Fruit fly (Drosophila melanogaster) whole organism, embryonic: ENCODE data around the gene Sfp26Ad.
A peak's percentile ranks its signal among the peaks of the same experiment; 100 is the strongest.

ENCODE experiments used
- Aef1 ChIP-seq: fragments of 200-800 bp; sonication (Bioruptor generic); IDR thresholded peaks from 3 replicates; pipeline ENCODE4 v1.3.6; 2022; ENCODE audit warnings: missing biosample characterization, missing genetic modification characterization
- CG10147 ChIP-seq: fragments of 200-800 bp; sonication (Bioruptor generic); optimal IDR thresholded peaks from 2 replicates; lab custom pipeline; 2019; ENCODE audit warnings: missing biosample characterization, mild to moderate bottlenecking, missing genetic modification characterization, moderate library complexity
- CG11398 ChIP-seq: fragments of 200-800 bp; sonication (Bioruptor generic); optimal IDR thresholded peaks from 2 replicates; lab custom pipeline; 2016; ENCODE audit warnings: missing biosample characterization, missing genetic modification characterization
- CG12071 ChIP-seq: fragments of 200-800 bp; sonication (Bioruptor generic); optimal IDR thresholded peaks from 3 replicates; lab custom pipeline; 2018; ENCODE audit warnings: missing biosample characterization, mild to moderate bottlenecking, missing genetic modification characterization
- CG13624 ChIP-seq: fragments of 200-800 bp; sonication (Bioruptor generic); optimal IDR thresholded peaks from 2 replicates; lab custom pipeline; 2016; ENCODE audit warnings: missing biosample characterization, missing genetic modification characterization
- CG18619 ChIP-seq: fragments of 200-800 bp; sonication (Bioruptor generic); optimal IDR thresholded peaks from 3 replicates; lab custom pipeline; 2017; ENCODE audit warnings: missing biosample characterization, mild to moderate bottlenecking, missing genetic modification characterization
- CG31388 ChIP-seq: fragments of 200-800 bp; sonication (Bioruptor generic); optimal IDR thresholded peaks from 2 replicates; lab custom pipeline; 2016; ENCODE audit warnings: missing biosample characterization, missing genetic modification characterization
- CG32767 ChIP-seq: fragments of 200-800 bp; sonication (Bioruptor generic); IDR thresholded peaks from 2 replicates; pipeline ENCODE4 v1.3.6; 2022; ENCODE audit warnings: missing biosample characterization, missing genetic modification characterization
- CG4360 ChIP-seq: fragments of 200-800 bp; sonication (Bioruptor generic); IDR thresholded peaks from 2 replicates; pipeline ENCODE4 v1.3.6; 2022; ENCODE audit warnings: missing biosample characterization, missing genetic modification characterization
- CG4707 ChIP-seq: fragments of 200-800 bp; sonication (Bioruptor generic); optimal IDR thresholded peaks from 2 replicates; lab custom pipeline; 2018; ENCODE audit warnings: missing biosample characterization, mild to moderate bottlenecking, missing genetic modification characterization, moderate library complexity
- CG6175 ChIP-seq: fragments of 200-800 bp; sonication (Bioruptor generic); IDR thresholded peaks from 3 replicates; pipeline ENCODE4 v1.3.6; 2022; ENCODE audit warnings: missing biosample characterization, missing genetic modification characterization
- CG6765 ChIP-seq: fragments of 200-800 bp; sonication (Bioruptor generic); optimal IDR thresholded peaks from 3 replicates; lab custom pipeline; 2017; ENCODE audit warnings: missing biosample characterization, mild to moderate bottlenecking, missing genetic modification characterization
- CG6813 ChIP-seq: fragments of 200-800 bp; sonication (Bioruptor generic); optimal IDR thresholded peaks from 2 replicates; lab custom pipeline; 2017; ENCODE audit warnings: missing biosample characterization, missing genetic modification characterization, mild to moderate bottlenecking, moderate library complexity, missing genetic modification reagents
- CG7372 ChIP-seq: fragments of 200-800 bp; sonication (Bioruptor generic); IDR thresholded peaks from 2 replicates; pipeline ENCODE4 v1.3.6; 2022; ENCODE audit warnings: missing biosample characterization, missing genetic modification characterization
- CG7963 ChIP-seq: fragments of 200-800 bp; sonication (Bioruptor generic); IDR thresholded peaks from 3 replicates; pipeline ENCODE4 v1.3.6; 2022; ENCODE audit warnings: missing biosample characterization, missing genetic modification characterization; ENCODE audit not compliant: partially characterized antibody
- CG7987 ChIP-seq: fragments of 200-800 bp; sonication (Bioruptor generic); optimal IDR thresholded peaks from 2 replicates; lab custom pipeline; 2018; ENCODE audit warnings: missing biosample characterization, mild to moderate bottlenecking, missing genetic modification characterization, moderate library complexity
- CG9817 ChIP-seq: fragments of 200-800 bp; sonication (Bioruptor generic); optimal IDR thresholded peaks from 2 replicates; lab custom pipeline; 2018; ENCODE audit warnings: missing biosample characterization, mild to moderate bottlenecking, missing genetic modification characterization, moderate library complexity
- CHES-1-like ChIP-seq: fragments of 200-800 bp; sonication (Bioruptor generic); optimal IDR thresholded peaks from 2 replicates; lab custom pipeline; 2016; ENCODE audit warnings: missing biosample characterization, missing genetic modification characterization
- CoRest ChIP-seq: fragments of 200-800 bp; sonication (Bioruptor generic); optimal IDR thresholded peaks from 3 replicates; lab custom pipeline; 2018; ENCODE audit warnings: missing biosample characterization, mild to moderate bottlenecking, missing genetic modification characterization, moderate library complexity
- D19A ChIP-seq: fragments of 200-800 bp; optimal IDR thresholded peaks from 3 replicates; lab custom pipeline; 2019; ENCODE audit warnings: missing biosample characterization, mild to moderate bottlenecking, missing genetic modification characterization, moderate library complexity
- Dll ChIP-seq: fragments of 200-800 bp; sonication (Bioruptor generic); IDR thresholded peaks from 4 replicates; pipeline ENCODE4 v1.3.6; 2022; ENCODE audit warnings: missing biosample characterization, missing genetic modification characterization; ENCODE audit not compliant: partially characterized antibody
- Dref ChIP-seq: fragments of 200-800 bp; sonication (Bioruptor generic); IDR thresholded peaks from 2 replicates; pipeline ENCODE4 v1.3.6; 2022; ENCODE audit warnings: missing biosample characterization, missing genetic modification characterization
- Fer2 ChIP-seq: fragments of 200-800 bp; sonication (Bioruptor generic); optimal IDR thresholded peaks from 2 replicates; lab custom pipeline; 2018; ENCODE audit warnings: missing biosample characterization, mild to moderate bottlenecking, missing genetic modification characterization, moderate library complexity
- GATAe ChIP-seq: fragments of 200-800 bp; sonication (Bioruptor generic); conservative IDR thresholded peaks from 2 replicates; pipeline ENCODE4 v1.3.6; 2022; ENCODE audit warnings: missing biosample characterization, missing genetic modification characterization
- NK7.1 ChIP-seq: fragments of 200-800 bp; sonication (Bioruptor generic); optimal IDR thresholded peaks from 3 replicates; lab custom pipeline; 2016; ENCODE audit warnings: missing biosample characterization, missing genetic modification characterization
- PHDP ChIP-seq: fragments of 200-800 bp; sonication (Bioruptor generic); optimal IDR thresholded peaks from 3 replicates; lab custom pipeline; 2018; ENCODE audit warnings: missing biosample characterization, mild to moderate bottlenecking, missing genetic modification characterization, moderate library complexity
- Poxn ChIP-seq: fragments of 200-800 bp; sonication (Bioruptor generic); IDR thresholded peaks from 2 replicates; pipeline ENCODE4 v1.3.6; 2022; ENCODE audit warnings: missing biosample characterization, missing genetic modification characterization
- Rfx ChIP-seq: fragments of 200-800 bp; sonication (Bioruptor generic); IDR thresholded peaks from 2 replicates; pipeline ENCODE4 v1.3.6; 2022; ENCODE audit warnings: missing biosample characterization, missing genetic modification characterization
- Sry-β ChIP-seq: fragments of 200-800 bp; sonication (Bioruptor generic); optimal IDR thresholded peaks from 2 replicates; lab custom pipeline; 2018; ENCODE audit warnings: missing biosample characterization, mild to moderate bottlenecking, missing genetic modification characterization, moderate library complexity
- Ssrp ChIP-seq: fragments of 200-800 bp; sonication (Bioruptor generic); optimal IDR thresholded peaks from 2 replicates; lab custom pipeline; 2018; ENCODE audit warnings: missing biosample characterization, mild to moderate bottlenecking, missing genetic modification characterization, moderate library complexity
- Trl ChIP-seq, 3 experiments: fragments of >200 bp in 2 of 3; fragments of 200-800 bp in 1 of 3; sonication (Bioruptor generic) in 1 of 3; optimal IDR thresholded peaks; 2 replicates in 1 of 3; 3 replicates in 2 of 3; lab custom pipeline; 2016 to 2017; ENCODE audit warnings: missing biosample characterization in 1 of 3, missing genetic modification characterization in 1 of 3
- YL-1 ChIP-seq: fragments of 200-800 bp; sonication (Bioruptor generic); optimal IDR thresholded peaks from 3 replicates; lab custom pipeline; 2017; ENCODE audit warnings: missing biosample characterization, mild to moderate bottlenecking, missing genetic modification characterization
- ac ChIP-seq: fragments of 200-800 bp; sonication (Bioruptor generic); optimal IDR thresholded peaks from 3 replicates; lab custom pipeline; 2017; ENCODE audit warnings: missing biosample characterization, mild to moderate bottlenecking, missing genetic modification characterization
- al ChIP-seq: fragments of 200-800 bp; sonication (Bioruptor generic); IDR thresholded peaks from 2 replicates; pipeline ENCODE4 v1.3.6; 2022; ENCODE audit warnings: missing biosample characterization, missing genetic modification characterization
- btn ChIP-seq: fragments of 200-800 bp; sonication (Bioruptor generic); optimal IDR thresholded peaks from 2 replicates; lab custom pipeline; 2016; ENCODE audit warnings: missing biosample characterization, missing genetic modification characterization
- cad ChIP-seq: fragments of >200 bp; optimal IDR thresholded peaks from 2 replicates; lab custom pipeline; 2017; ENCODE audit warnings: missing biosample characterization, missing genetic modification characterization
- cg ChIP-seq: fragments of 200-800 bp; sonication (Bioruptor generic); optimal IDR thresholded peaks from 3 replicates; lab custom pipeline; 2019; ENCODE audit warnings: missing biosample characterization, mild to moderate bottlenecking, missing genetic modification characterization, moderate library complexity
- disco-r ChIP-seq: fragments of 200-800 bp; sonication (Bioruptor generic); optimal IDR thresholded peaks from 2 replicates; lab custom pipeline; 2016; ENCODE audit warnings: missing biosample characterization, missing genetic modification characterization
- dm ChIP-seq: fragments of 200-800 bp; sonication (Bioruptor generic); optimal IDR thresholded peaks from 3 replicates; lab custom pipeline; 2016; ENCODE audit warnings: missing biosample characterization, missing genetic modification characterization
- gcm2 ChIP-seq: fragments of 200-800 bp; sonication (Bioruptor generic); optimal IDR thresholded peaks from 2 replicates; lab custom pipeline; 2016; ENCODE audit warnings: missing biosample characterization, missing genetic modification characterization
- h ChIP-seq: fragments of >200 bp; optimal IDR thresholded peaks from 2 replicates; lab custom pipeline; 2017
- rib ChIP-seq: fragments of 200-800 bp; sonication (Bioruptor generic); IDR thresholded peaks from 2 replicates; pipeline ENCODE4 v1.3.6; 2022; ENCODE audit warnings: missing biosample characterization, missing genetic modification characterization
- seq ChIP-seq: fragments of 200-800 bp; sonication (Bioruptor generic); IDR thresholded peaks from 2 replicates; pipeline ENCODE4 v1.3.6; 2022; ENCODE audit warnings: missing biosample characterization, missing genetic modification characterization
- slou ChIP-seq: fragments of 200-800 bp; sonication (Bioruptor generic); optimal IDR thresholded peaks from 3 replicates; lab custom pipeline; 2016; ENCODE audit warnings: missing biosample characterization, missing genetic modification characterization
- ssp ChIP-seq: fragments of 200-800 bp; sonication (Bioruptor generic); IDR thresholded peaks from 2 replicates; pipeline ENCODE4 v1.3.6; 2022; ENCODE audit warnings: missing biosample characterization, missing genetic modification characterization
- stwl ChIP-seq: fragments of 200-800 bp; sonication (Bioruptor generic); optimal IDR thresholded peaks from 3 replicates; lab custom pipeline; 2018; ENCODE audit warnings: missing biosample characterization, mild to moderate bottlenecking, missing genetic modification characterization, moderate library complexity
- sug ChIP-seq: fragments of 200-800 bp; optimal IDR thresholded peaks from 2 replicates; lab custom pipeline; 2019; ENCODE audit warnings: missing biosample characterization, mild to moderate bottlenecking, missing genetic modification characterization, moderate library complexity
- tin ChIP-seq: fragments of 200-800 bp; sonication (Bioruptor generic); optimal IDR thresholded peaks from 3 replicates; lab custom pipeline; 2016; ENCODE audit warnings: missing biosample characterization, missing genetic modification characterization
- wdn ChIP-seq: fragments of 200-800 bp; sonication (Bioruptor generic); IDR thresholded peaks from 2 replicates; pipeline ENCODE4 v1.3.6; 2022; ENCODE audit warnings: missing biosample characterization, missing genetic modification characterization
- zfh1 ChIP-seq: fragments of 200-800 bp; sonication (Bioruptor generic); IDR thresholded peaks from 3 replicates; pipeline ENCODE4 v1.3.6; 2022; ENCODE audit warnings: missing biosample characterization, missing genetic modification characterization

Sfp26Ad gene

DNA sequence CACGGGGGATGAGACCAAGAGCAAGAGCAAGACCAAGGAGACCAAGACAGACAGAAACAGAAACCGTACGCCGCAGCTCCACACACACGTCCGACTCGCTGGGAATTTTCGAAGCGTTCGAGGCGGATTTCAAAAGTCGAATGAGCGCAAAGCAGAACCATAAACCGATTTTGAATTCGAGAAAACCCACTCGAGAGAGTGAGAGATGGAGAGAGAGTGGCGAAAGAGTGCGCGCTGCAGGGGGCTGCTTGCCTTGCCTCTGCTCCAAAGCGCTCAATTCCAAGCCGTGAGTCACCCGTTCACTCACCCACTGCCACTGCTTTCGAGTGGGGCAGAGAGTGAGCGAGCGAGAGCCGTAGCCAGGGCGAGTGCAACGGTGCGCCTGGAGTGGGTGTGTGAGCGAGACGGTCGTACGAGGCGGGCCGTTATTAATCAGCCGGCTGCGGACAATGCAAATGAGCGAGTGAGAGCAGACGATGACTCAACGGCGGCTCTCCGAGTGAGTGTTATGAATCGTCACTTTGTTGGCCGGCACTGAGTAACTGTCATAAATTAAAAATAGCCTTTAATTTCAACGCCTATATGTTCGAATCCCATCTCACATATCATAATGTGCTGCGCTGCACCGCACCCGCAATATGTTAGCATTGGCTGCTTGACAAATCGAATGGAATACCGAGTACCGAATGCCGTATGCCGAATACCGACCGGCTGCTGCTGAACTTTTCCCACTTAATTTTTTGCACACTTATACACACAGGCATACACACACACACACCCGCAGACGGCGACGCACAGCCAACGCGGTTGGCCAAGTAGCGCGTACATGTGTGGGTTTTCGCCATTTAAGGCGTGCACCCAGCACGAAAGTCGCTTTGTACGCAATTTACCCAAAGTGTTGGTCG, 37.1 kb upstream of the Sfp26Ad start (continued):
- TF ChIP-seq CG13624 (GFP tag; lab: Kevin White, UChicago) (peak; percentile 17), CHES-1-like (GFP tag; lab: Kevin White, UChicago) (no peak), slou (GFP tag; lab: Kevin White, UChicago) (no peak), CG31388 (no peak), Trl (optimal IDR thresholded peaks at IDR 0.05; lab: Kevin White, UChicago) (peak; percentile 97 to 98), Trl (GFP tag; optimal IDR thresholded peaks at IDR 0.05; lab: Kevin White, UChicago) (peak; percentile 62), seq (GFP tag; lab: Robert Waterston, UW) (no peak), Poxn (GFP tag; lab: Robert Waterston, UW) (no peak), Dll (GFP tag; lab: Robert Waterston, UW) (no peak), tin (GFP tag; lab: Kevin White, UChicago) (peak; percentile 1), sug (tag; lab: Kevin White, UChicago) (peak; percentile 99), h (lab: Kevin White, UChicago) (no peak), CG32767 (GFP tag; lab: Robert Waterston, UW) (no peak), Dref (no peak), Fer2 (no peak), YL-1 (peak; percentile 23), cg (GFP tag; lab: Kevin White, UChicago) (peak; percentile 92), ssp (GFP tag; lab: Robert Waterston, UW) (no peak), rib (GFP tag; lab: Robert Waterston, UW) (no peak), CG6813 (GFP tag; lab: Kevin White, UChicago) (peak; percentile 64), CG7963 (GFP tag; lab: Robert Waterston, UW) (no peak), ac (GFP tag; lab: Kevin White, UChicago) (no peak), zfh1 (GFP tag; lab: Robert Waterston, UW) (no peak), CG11398 (GFP tag; lab: Kevin White, UChicago) (peak; percentile 53), dm (no peak), CG6765 (GFP tag; lab: Kevin White, UChicago) (peak; percentile 80), al (no peak), Sry-β (GFP tag; lab: Kevin White, UChicago) (no peak), gcm2 (GFP tag; lab: Kevin White, UChicago) (no peak), CG10147 (GFP tag; lab: Kevin White, UChicago) (peak; percentile 26), stwl (tag; lab: Kevin White, UChicago) (no peak), D19A (tag; lab: Kevin White, UChicago) (peak; percentile 19), CG7987 (peak; percentile 42), GATAe (GFP tag; lab: Robert Waterston, UW) (no peak), Ssrp (no peak), CG18619 (GFP tag; lab: Kevin White, UChicago) (no peak), CG4707 (peak; percentile 11), Aef1 (GFP tag; lab: Robert Waterston, UW) (no peak), cad (GFP tag; lab: Kevin White, UChicago) (peak; percentile 68), CG7372 (no peak), disco-r (GFP tag; lab: Kevin White, UChicago) (no peak), Rfx (GFP tag; lab: Robert Waterston, UW) (no peak), PHDP (tag; lab: Kevin White, UChicago) (peak; percentile 22), CoRest (tag; lab: Kevin White, UChicago) (no peak), CG4360 (no peak), NK7.1 (GFP tag; lab: Kevin White, UChicago) (no peak), CG6175 (no peak), btn (GFP tag; lab: Kevin White, UChicago) (no peak), CG9817 (tag; lab: Kevin White, UChicago) (no peak), CG12071 (GFP tag; lab: Kevin White, UChicago) (peak; percentile 68), wdn (GFP tag; lab: Robert Waterston, UW) (no peak)
